Fruit fly (Drosophila melanogaster) whole organism, embryonic: Measurements from ENCODE around the gene Osi20.

Experiments
- CG13775 ChIP-seq: fragments of 200-800 bp; sonication (Bioruptor generic); optimal IDR thresholded peaks from 3 replicates; lab custom pipeline; 2017; ENCODE audit warnings: missing biosample characterization, mild to moderate bottlenecking, missing genetic modification characterization
- CG9437 ChIP-seq: fragments of 200-800 bp; sonication (Bioruptor generic); optimal IDR thresholded peaks from 2 replicates; lab custom pipeline; 2018; ENCODE audit warnings: missing biosample characterization, mild to moderate bottlenecking, missing genetic modification characterization
- Hr78 ChIP-seq, 2 experiments: fragments of 200-800 bp in 1 of 2; fragments of >200 bp in 1 of 2; sonication (Bioruptor generic) in 1 of 2; optimal IDR thresholded peaks; 2 replicates each; lab custom pipeline; 2017 to 2019; ENCODE audit warnings: missing biosample characterization in 2 of 2, missing genetic modification characterization in 2 of 2, mild to moderate bottlenecking in 1 of 2, moderate library complexity in 1 of 2
- exex ChIP-seq: fragments of 200-800 bp; sonication (Bioruptor generic); optimal IDR thresholded peaks from 4 replicates; lab custom pipeline; 2018; ENCODE audit warnings: missing biosample characterization, mild to moderate bottlenecking, missing genetic modification characterization, moderate library complexity
- pnt ChIP-seq: fragments of 200-800 bp; sonication (Bioruptor generic); optimal IDR thresholded peaks from 3 replicates; lab custom pipeline; 2016; ENCODE audit warnings: missing biosample characterization, missing genetic modification characterization
- usp ChIP-seq: fragments of >200 bp; optimal IDR thresholded peaks from 2 replicates; lab custom pipeline; 2017; ENCODE audit warnings: missing biosample characterization, missing genetic modification characterization

DNA sequence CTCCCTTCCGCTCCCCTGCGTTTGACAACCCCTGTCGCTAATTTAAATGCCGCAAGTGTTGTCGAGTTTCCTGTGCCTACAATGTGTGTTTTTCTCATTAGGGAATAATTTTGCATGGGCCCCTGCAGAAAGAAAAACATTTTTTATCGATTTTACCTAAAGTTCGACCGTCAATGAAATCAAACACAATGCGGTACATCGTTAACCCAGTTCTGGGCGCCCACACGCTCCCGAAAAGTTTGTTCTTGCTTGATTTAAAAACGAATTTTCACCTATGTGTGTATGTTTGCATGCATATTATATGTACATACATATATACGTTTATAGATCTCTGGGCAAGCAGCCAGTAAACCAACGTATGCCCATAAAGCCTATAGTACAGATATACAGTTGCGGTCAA lies 12.5 kb downstream of the Osi20 start:
- TF ChIP-seq CG9437 (GFP tag; lab: Kevin White, UChicago) (no peak), Hr78 (GFP tag; optimal IDR thresholded peaks at IDR 0.05; lab: Kevin White, UChicago) (no peak), pnt (no peak), CG13775 (GFP tag; lab: Kevin White, UChicago) (no peak), exex (tag; lab: Kevin White, UChicago) (no peak), usp (GFP tag; lab: Kevin White, UChicago) (no peak)
